Worm (Caenorhabditis elegans): Measurements from ENCODE around the gene T18D3.6.
A peak's percentile ranks its signal among the peaks of the same experiment; 100 is the strongest.

The T18D3.6 gene

ce11 chrX:12449262-12449942 is at the start of gene T18D3.6:
TSS of gene T18D3.6 (plus strand) at chrX:12449892.
- TF ChIP-seq F26F4.8 (GFP tag; conservative IDR thresholded peaks at IDR 0.05) (no peak), set-16 (GFP tag; IDR thresholded peaks at IDR 0.05) (peak; percentile 47), daf-16 (GFP tag; optimal IDR thresholded peaks at IDR 0.05) (no peak), daf-16 (tag; optimal IDR thresholded peaks at IDR 0.05) (peak; percentile 39), dmd-6 (GFP tag; IDR thresholded peaks at IDR 0.05) (peak; percentile 31; the same call in 1 of the 2 replicates), hif-1 (tag; optimal IDR thresholded peaks at IDR 0.05) (peak in 1 of 2 experiments; percentile 9), lir-3 (tag; optimal IDR thresholded peaks at IDR 0.05) (no peak), madf-9 (GFP tag; conservative IDR thresholded peaks at IDR 0.05) (no peak), lsy-2 (tag; optimal IDR thresholded peaks at IDR 0.05) (peak in 1 of 2 experiments; percentile 11), Y48G9A.11 (GFP tag; IDR thresholded peaks at IDR 0.05) (no peak), ztf-11 (tag; optimal IDR thresholded peaks at IDR 0.05) (no peak), mes-2 (tag; optimal IDR thresholded peaks at IDR 0.05; ENCODE audit: poor library complexity, severe bottlenecking) (peak; percentile 28), ceh-82 (tag; optimal IDR thresholded peaks at IDR 0.05) (no peak), cey-2 (tag; optimal IDR thresholded peaks at IDR 0.05; ENCODE audit: borderline replicate concordance, insufficient read depth) (no peak), ceh-32 (tag; optimal IDR thresholded peaks at IDR 0.05; ENCODE audit: poor library complexity) (no peak), hlh-30 (tag; optimal IDR thresholded peaks at IDR 0.05; ENCODE audit: insufficient read depth) (peak; percentile 11), nhr-6 (tag; optimal IDR thresholded peaks at IDR 0.05) (peak; percentile 41), F10B5.3 (tag; optimal IDR thresholded peaks at IDR 0.05) (no peak), dve-1 (tag; optimal IDR thresholded peaks at IDR 0.05; ENCODE audit: insufficient read depth) (peak; percentile 56), skn-1 (tag; optimal IDR thresholded peaks at IDR 0.05) (no peak), madf-5 (GFP tag; IDR thresholded peaks at IDR 0.05) (no peak), mxl-3 (GFP tag; optimal IDR thresholded peaks at IDR 0.05) (peak; percentile 84), snpc-1.2 (GFP tag; IDR thresholded peaks at IDR 0.05) (no peak), daf-8 (GFP tag; IDR thresholded peaks at IDR 0.05) (no peak), nhr-25 (tag; optimal IDR thresholded peaks at IDR 0.05; ENCODE audit: borderline replicate concordance, insufficient read depth) (no peak), ama-1 (optimal IDR thresholded peaks at IDR 0.05) (no peak), dmd-9 (GFP tag; IDR thresholded peaks at IDR 0.05) (no peak), lin-13 (GFP tag; optimal IDR thresholded peaks at IDR 0.05) (no peak), F49E8.2 (tag; optimal IDR thresholded peaks at IDR 0.05; ENCODE audit: borderline replicate concordance) (no peak), hlh-11 (tag; optimal IDR thresholded peaks at IDR 0.05) (peak; percentile 51), nhr-48 (tag; optimal IDR thresholded peaks at IDR 0.05) (no peak), lin-1 (GFP tag; IDR thresholded peaks at IDR 0.05) (no peak), hmg-1.1 (GFP tag; IDR thresholded peaks at IDR 0.05) (peak; percentile 52), Y5F2A.4 (GFP tag; optimal IDR thresholded peaks at IDR 0.05) (no peak), tra-1 (GFP tag; IDR thresholded peaks at IDR 0.05) (no peak), mep-1 (tag; optimal IDR thresholded peaks at IDR 0.05) (peak; percentile 13), ceh-62 (tag; optimal IDR thresholded peaks at IDR 0.05) (no peak), nhr-28 (tag; optimal IDR thresholded peaks at IDR 0.05) (peak; percentile 33), ztf-7 (tag; optimal IDR thresholded peaks at IDR 0.05) (no peak), nhr-76 (tag; optimal IDR thresholded peaks at IDR 0.05) (no peak), ces-1 (GFP tag; optimal IDR thresholded peaks at IDR 0.05) (no peak), egl-43 (GFP tag; IDR thresholded peaks at IDR 0.05) (0 out of 2 replicates have a peak, but pooled peaks have one; percentile 51), D1046.2 (GFP tag; IDR thresholded peaks at IDR 0.05) (no peak), spr-1 (tag; optimal IDR thresholded peaks at IDR 0.05) (no peak), F44E2.7 (GFP tag; IDR thresholded peaks at IDR 0.05) (no peak), ZK546.5 (tag; optimal IDR thresholded peaks at IDR 0.05) (no peak), duxl-1 (tag; optimal IDR thresholded peaks at IDR 0.05; ENCODE audit: poor library complexity) (no peak), lin-39 (tag; optimal IDR thresholded peaks at IDR 0.05) (no peak), aly-2 (tag; optimal IDR thresholded peaks at IDR 0.05) (no peak), php-3 (GFP tag; IDR thresholded peaks at IDR 0.05) (no peak)

Measured in whole organism, L4 larva.